Worm (Caenorhabditis elegans) whole organism, L3 larva: Measurements from ENCODE around the gene Y110A2AL.9.
A peak's percentile ranks its signal among the peaks of the same experiment; 100 is the strongest.
"Not testable (repeated sequence)": the region's sequence is repeated elsewhere in the genome, so short reads cannot be mapped to it uniquely, and the experiment has no call there.

Experiments used
- ceh-28 ChIP-seq: fragments of 150-350 bp; optimal IDR thresholded peaks from 2 replicates; lab custom pipeline; 2014; ENCODE audit warnings: missing biosample characterization, missing genetic modification reagents, missing genetic modification characterization
- ceh-82 ChIP-seq: fragments of 150-350 bp; optimal IDR thresholded peaks from 2 replicates; lab custom pipeline; 2014; ENCODE audit warnings: missing biosample characterization, missing genetic modification characterization
- ceh-9 ChIP-seq: sonication (generic microtip); optimal IDR thresholded peaks from 2 replicates; lab custom pipeline; 2018; ENCODE audit warnings: missing biosample characterization, missing genetic modification characterization
- egl-27 ChIP-seq: sonication (generic microtip); optimal IDR thresholded peaks from 4 replicates; lab custom pipeline; 2017; ENCODE audit warnings: missing biosample characterization, missing genetic modification reagents, missing genetic modification characterization
- egl-5 ChIP-seq: fragments of 150-350 bp; optimal IDR thresholded peaks from 2 replicates; lab custom pipeline; 2017; ENCODE audit warnings: missing biosample characterization, missing genetic modification reagents, missing genetic modification characterization, inconsistent platforms
- elt-1 ChIP-seq: fragments of 150-350 bp; optimal IDR thresholded peaks from 2 replicates; lab custom pipeline; 2014; ENCODE audit warnings: missing biosample characterization, missing genetic modification characterization
- elt-2 ChIP-seq: sonication (generic microtip); optimal IDR thresholded peaks from 2 replicates; lab custom pipeline; 2016; ENCODE audit warnings: missing genetic modification reagents, mild to moderate bottlenecking, missing genetic modification characterization, missing compliant biosample characterization
- elt-3 ChIP-seq, 3 experiments: fragments of 150-350 bp in 1 of 3; sonication (generic microtip) in 2 of 3; optimal IDR thresholded peaks; 2 replicates in 2 of 3; 4 replicates in 1 of 3; lab custom pipeline; 2014 to 2017; ENCODE audit warnings: missing biosample characterization in 3 of 3, missing genetic modification characterization in 3 of 3
- eor-1 ChIP-seq, 2 experiments: fragments of 150-350 bp; optimal IDR thresholded peaks; 2 replicates each; lab custom pipeline; 2014 to 2018; ENCODE audit warnings: missing biosample characterization in 2 of 2, missing genetic modification characterization in 2 of 2
- fkh-10 ChIP-seq: sonication (generic microtip); optimal IDR thresholded peaks from 2 replicates; lab custom pipeline; 2017; ENCODE audit warnings: missing biosample characterization, missing genetic modification reagents, missing genetic modification characterization
- fkh-2 ChIP-seq: fragments of 150-350 bp; optimal IDR thresholded peaks from 2 replicates; lab custom pipeline; 2014; ENCODE audit warnings: missing biosample characterization, missing genetic modification reagents, missing genetic modification characterization
- hmg-11 ChIP-seq: sonication (generic microtip); optimal IDR thresholded peaks from 2 replicates; lab custom pipeline; 2016; ENCODE audit warnings: missing genetic modification characterization, missing compliant biosample characterization
- jun-1 ChIP-seq: fragments of 150-350 bp; optimal IDR thresholded peaks from 2 replicates; lab custom pipeline; 2014; ENCODE audit warnings: missing biosample characterization, missing genetic modification reagents, missing genetic modification characterization
- lin-15B ChIP-seq: fragments of 150-350 bp; optimal IDR thresholded peaks from 2 replicates; lab custom pipeline; 2014; ENCODE audit warnings: missing biosample characterization, missing genetic modification characterization
- lin-39 ChIP-seq: fragments of 150-350 bp; optimal IDR thresholded peaks from 2 replicates; lab custom pipeline; 2018; ENCODE audit warnings: missing biosample characterization, missing genetic modification reagents, missing genetic modification characterization
- lsy-12 ChIP-seq: sonication (generic microtip); optimal IDR thresholded peaks from 2 replicates; lab custom pipeline; 2016; ENCODE audit warnings: mild to moderate bottlenecking, missing genetic modification characterization, missing compliant biosample characterization
- mdl-1 ChIP-seq: fragments of 150-350 bp; optimal IDR thresholded peaks from 2 replicates; lab custom pipeline; 2014; ENCODE audit warnings: missing biosample characterization, missing genetic modification characterization
- mml-1 ChIP-seq: fragments of 150-350 bp; sonication (generic microtip); optimal IDR thresholded peaks from 3 replicates; lab custom pipeline; 2014; ENCODE audit warnings: missing biosample characterization, missing genetic modification characterization
- nhr-11 ChIP-seq: fragments of 150-350 bp; optimal IDR thresholded peaks from 2 replicates; lab custom pipeline; 2014; ENCODE audit warnings: missing biosample characterization, missing genetic modification characterization
- nhr-23 ChIP-seq: fragments of 150-350 bp; optimal IDR thresholded peaks from 2 replicates; lab custom pipeline; 2014; ENCODE audit warnings: missing biosample characterization, missing genetic modification reagents, missing genetic modification characterization
- nhr-25 ChIP-seq: sonication (generic microtip); optimal IDR thresholded peaks from 2 replicates; lab custom pipeline; 2017; ENCODE audit warnings: missing biosample characterization, missing genetic modification characterization
- nhr-28 ChIP-seq: fragments of 150-350 bp; optimal IDR thresholded peaks from 2 replicates; lab custom pipeline; 2014; ENCODE audit warnings: missing biosample characterization, missing genetic modification characterization
- nhr-67 ChIP-seq: fragments of 150-350 bp; optimal IDR thresholded peaks from 2 replicates; lab custom pipeline; 2014; ENCODE audit warnings: missing biosample characterization, missing genetic modification characterization
- nhr-76 ChIP-seq: fragments of 150-350 bp; sonication (generic microtip); optimal IDR thresholded peaks from 5 replicates; lab custom pipeline; 2014; ENCODE audit warnings: missing biosample characterization, missing genetic modification characterization
- nhr-77 ChIP-seq: fragments of 150-350 bp; optimal IDR thresholded peaks from 2 replicates; lab custom pipeline; 2014; ENCODE audit warnings: missing biosample characterization, missing genetic modification characterization
- pha-4 ChIP-seq: fragments of 150-350 bp; optimal IDR thresholded peaks from 2 replicates; lab custom pipeline; 2014; ENCODE audit warnings: missing biosample characterization, missing genetic modification reagents, missing genetic modification characterization
- pqm-1 ChIP-seq: fragments of 150-350 bp; optimal IDR thresholded peaks from 2 replicates; lab custom pipeline; 2017; ENCODE audit warnings: missing biosample characterization, missing genetic modification characterization, inconsistent platforms
- sea-2 ChIP-seq: fragments of 150-350 bp; sonication (generic microtip); optimal IDR thresholded peaks from 4 replicates; lab custom pipeline; 2014; ENCODE audit warnings: missing biosample characterization, missing genetic modification reagents, missing genetic modification characterization
- tbx-2 ChIP-seq: sonication (generic microtip); optimal IDR thresholded peaks from 2 replicates; lab custom pipeline; 2016; ENCODE audit warnings: mild to moderate bottlenecking, missing genetic modification characterization, missing compliant biosample characterization
- unc-62 ChIP-seq: fragments of 150-350 bp; sonication (generic microtip); optimal IDR thresholded peaks from 4 replicates; lab custom pipeline; 2014; ENCODE audit warnings: missing biosample characterization, missing genetic modification reagents, missing genetic modification characterization
- zag-1 ChIP-seq: fragments of 150-350 bp; optimal IDR thresholded peaks from 2 replicates; lab custom pipeline; 2014; ENCODE audit warnings: missing biosample characterization, missing genetic modification characterization
- ztf-4 ChIP-seq: fragments of 150-350 bp; optimal IDR thresholded peaks from 2 replicates; lab custom pipeline; 2014; ENCODE audit warnings: missing biosample characterization, missing genetic modification characterization

Gene Y110A2AL.9

ce11 chrII:2846552-2846951 is 19.9 kb downstream of the Y110A2AL.9 start:
- no peak for TF ChIP-seq ceh-82 (tag; lab: Kevin White, UChicago)
- TF ChIP-seq nhr-77 (tag; lab: Kevin White, UChicago), result no peak
- TF ChIP-seq lin-15B (tag; lab: Kevin White, UChicago), result no peak
- TF ChIP-seq nhr-11 (tag; lab: Kevin White, UChicago), result no peak
- TF ChIP-seq pha-4, result no peak
- TF ChIP-seq nhr-76, result no peak
- no peak for TF ChIP-seq fkh-2 (tag; lab: Kevin White, UChicago)
- TF ChIP-seq ceh-9 (tag; lab: Kevin White, UChicago), result no peak
- no peak for TF ChIP-seq lin-39 (tag; lab: Kevin White, UChicago)
- TF ChIP-seq nhr-23, result no peak
- no peak for TF ChIP-seq nhr-25 (tag; lab: Kevin White, UChicago)

- TF ChIP-seq unc-62 (no peak), ceh-28 (tag; lab: Kevin White, UChicago) (no peak)
Measured at ce11 chrII:2845674-2846073, 20.8 kb downstream of the Y110A2AL.9 start.

- TF ChIP-seq ztf-4, result no peak
Measured at ce11 chrII:2843088-2843487, 23.4 kb downstream of the Y110A2AL.9 start, which contains the start of gene Y110A2AL.7. Gene Y110A2AL.7 (minus strand): TSS chrII:2843188.

ce11 chrII:2841529-2841928 is 24.9 kb downstream of the Y110A2AL.9 start, which contains the start of gene Y110A2AL.6:
Gene Y110A2AL.6 (minus strand): TSS chrII:2841629.
- TF ChIP-seq nhr-28 (no peak), elt-1 (tag; lab: Kevin White, UChicago) (no peak), egl-5 (tag; lab: Kevin White, UChicago) (no peak), elt-3 (tag; optimal IDR thresholded peaks at IDR 0.05; lab: Kevin White, UChicago) (no peak), eor-1 (tag; optimal IDR thresholded peaks at IDR 0.05; lab: Kevin White, UChicago) (no peak), egl-27 (tag; lab: Kevin White, UChicago) (no peak), mml-1 (no peak), fkh-2 (tag; lab: Kevin White, UChicago) (no peak), nhr-67 (tag; lab: Kevin White, UChicago) (no peak)

- not testable (repeated sequence) for TF ChIP-seq egl-27 (tag; lab: Kevin White, UChicago); eor-1 (tag; optimal IDR thresholded peaks at IDR 0.05; lab: Kevin White, UChicago); unc-62
Measured at ce11 chrII:2839004-2839403, 27.4 kb downstream of the Y110A2AL.9 start, which contains the start of gene Y110A2AL.4. Gene Y110A2AL.4 (plus strand): TSS chrII:2839304.

- no peak for TF ChIP-seq egl-5 (tag; lab: Kevin White, UChicago)
Measured at ce11 chrII:2836853-2837252, 29.6 kb downstream of the Y110A2AL.9 start, which contains the start of gene K12H6.7. Gene K12H6.7 (minus strand): TSS chrII:2836953.

ce11 chrII:2834105-2834504 is 32.3 kb downstream of the Y110A2AL.9 start:
- TF ChIP-seq pha-4, result peak; percentile 86
- TF ChIP-seq elt-2 (tag; lab: Kevin White, UChicago), result peak; percentile 86
- TF ChIP-seq lin-15B (tag; lab: Kevin White, UChicago), result no peak
- TF ChIP-seq pqm-1 (tag; lab: Kevin White, UChicago), result peak; percentile 84
- TF ChIP-seq fkh-10 (GFP tag; lab: Kevin White, UChicago), result no peak
- TF ChIP-seq ceh-9 (tag; lab: Kevin White, UChicago), result no peak
- peak; percentile 5 for TF ChIP-seq jun-1 (tag; lab: Kevin White, UChicago)
- no peak for TF ChIP-seq mdl-1 (tag; lab: Kevin White, UChicago)

ce11 chrII:2832539-2832938 is 33.9 kb downstream of the Y110A2AL.9 start:
- TF ChIP-seq sea-2 (no peak), nhr-76 (no peak), egl-27 (tag; lab: Kevin White, UChicago) (no peak), tbx-2 (no peak), lin-39 (tag; lab: Kevin White, UChicago) (no peak), zag-1 (no peak), nhr-67 (tag; lab: Kevin White, UChicago) (no peak), egl-5 (tag; lab: Kevin White, UChicago) (no peak), elt-1 (tag; lab: Kevin White, UChicago) (no peak), hmg-11 (tag; lab: Kevin White, UChicago) (no peak), ceh-28 (tag; lab: Kevin White, UChicago) (no peak), lsy-12 (tag; lab: Kevin White, UChicago) (no peak), ceh-9 (tag; lab: Kevin White, UChicago) (no peak), nhr-11 (tag; lab: Kevin White, UChicago) (no peak)
